Worm (Caenorhabditis elegans) whole organism, L4 larva: ENCODE results near the gene spdl-1.
A peak's percentile ranks its signal among the peaks of the same experiment; 100 is the strongest.

Experiments
- F10B5.3 ChIP-seq: sonication (generic microtip); optimal IDR thresholded peaks from 2 replicates; lab custom pipeline; 2016; ENCODE audit warnings: mild to moderate bottlenecking, missing genetic modification characterization, missing compliant biosample characterization
- F44E2.7 ChIP-seq: fragments of 200-800 bp; sonication (Bioruptor generic); IDR thresholded peaks from 2 replicates; pipeline ENCODE4 v2.1.2; 2022; ENCODE audit warnings: missing genetic modification characterization, missing compliant biosample characterization
- R02D3.7 ChIP-seq: fragments of 150-350 bp; sonication (generic microtip); optimal IDR thresholded peaks from 3 replicates; lab custom pipeline; 2014; ENCODE audit warnings: missing biosample characterization, missing genetic modification characterization
- T20F7.1 ChIP-seq: fragments of 200-800 bp; sonication (Bioruptor generic); optimal IDR thresholded peaks from 2 replicates; lab custom pipeline; 2018; ENCODE audit warnings: mild to moderate bottlenecking, missing genetic modification characterization, missing compliant biosample characterization
- T26A8.4 ChIP-seq: fragments of 200-800 bp; sonication (Bioruptor generic); IDR thresholded peaks from 2 replicates; pipeline ENCODE4 v1.3.6; 2022; ENCODE audit warnings: missing genetic modification characterization, missing compliant biosample characterization
- Y105C5A.15 ChIP-seq: fragments of 200-800 bp; sonication (Bioruptor generic); IDR thresholded peaks from 2 replicates; pipeline ENCODE4 v1.3.6; 2022; ENCODE audit warnings: missing genetic modification characterization, missing compliant biosample characterization
- Y48G9A.11 ChIP-seq: fragments of 200-800 bp; sonication (Bioruptor generic); IDR thresholded peaks from 2 replicates; pipeline ENCODE4 v1.3.6; 2022; ENCODE audit warnings: missing genetic modification reagents, missing genetic modification characterization, missing compliant biosample characterization
- ZK337.2 ChIP-seq: fragments of 200-800 bp; sonication (Bioruptor generic); IDR thresholded peaks from 2 replicates; pipeline ENCODE4 v1.3.6; 2022; ENCODE audit warnings: missing genetic modification reagents, missing genetic modification characterization, missing compliant biosample characterization
- aha-1 ChIP-seq: fragments of 150-350 bp; peaks from one replicate; lab custom pipeline; 2014; ENCODE audit warnings: missing biosample characterization, missing genetic modification characterization
- aly-2 ChIP-seq: sonication (generic microtip); optimal IDR thresholded peaks from 2 replicates; lab custom pipeline; 2018; ENCODE audit warnings: missing biosample characterization, missing genetic modification characterization
- attf-4 ChIP-seq: sonication (generic microtip); optimal IDR thresholded peaks from 3 replicates; lab custom pipeline; 2017; ENCODE audit warnings: missing biosample characterization, missing genetic modification characterization
- ceh-28 ChIP-seq: fragments of 150-350 bp; optimal IDR thresholded peaks from 2 replicates; lab custom pipeline; 2014; ENCODE audit warnings: missing biosample characterization, missing genetic modification reagents, missing genetic modification characterization
- ceh-32 ChIP-seq: sonication (generic microtip); optimal IDR thresholded peaks from 2 replicates; lab custom pipeline; 2016; ENCODE audit warnings: mild to moderate bottlenecking, missing genetic modification characterization, missing compliant biosample characterization; ENCODE audit not compliant: poor library complexity
- ceh-82 ChIP-seq: sonication (generic microtip); optimal IDR thresholded peaks from 2 replicates; lab custom pipeline; 2017; ENCODE audit warnings: missing biosample characterization, missing genetic modification characterization
- ces-1 ChIP-seq: fragments of 150-350 bp; sonication (generic microtip); optimal IDR thresholded peaks from 4 replicates; lab custom pipeline; 2014; ENCODE audit warnings: missing biosample characterization, missing genetic modification reagents, missing genetic modification characterization
- daf-19 ChIP-seq: fragments of 200-800 bp; sonication (Bioruptor generic); conservative IDR thresholded peaks from 2 replicates; pipeline ENCODE4 v1.3.6; 2022; ENCODE audit warnings: missing genetic modification characterization, missing compliant biosample characterization
- dmd-6 ChIP-seq: fragments of 200-800 bp; sonication (Bioruptor generic); IDR thresholded peaks from 2 replicates; pipeline ENCODE4 v1.3.6; 2022; ENCODE audit warnings: missing genetic modification reagents, missing genetic modification characterization, missing compliant biosample characterization
- duxl-1 ChIP-seq: sonication (generic microtip); optimal IDR thresholded peaks from 2 replicates; lab custom pipeline; 2016; ENCODE audit warnings: mild to moderate bottlenecking, missing genetic modification characterization, moderate library complexity, missing compliant biosample characterization; ENCODE audit not compliant: poor library complexity
- dve-1 ChIP-seq: sonication (generic microtip); optimal IDR thresholded peaks from 2 replicates; lab custom pipeline; 2017; ENCODE audit warnings: antibody characterized with exemption, mild to moderate bottlenecking, missing genetic modification characterization, missing compliant biosample characterization; ENCODE audit not compliant: insufficient read depth
- egl-27 ChIP-seq: sonication (generic microtip); optimal IDR thresholded peaks from 3 replicates; lab custom pipeline; 2017; ENCODE audit warnings: missing biosample characterization, missing genetic modification reagents, missing genetic modification characterization
- fkh-10 ChIP-seq: fragments of 150-350 bp; optimal IDR thresholded peaks from 2 replicates; lab custom pipeline; 2014; ENCODE audit warnings: missing biosample characterization, missing genetic modification reagents, missing genetic modification characterization
- hlh-11 ChIP-seq: fragments of 200-800 bp; sonication (Bioruptor generic); optimal IDR thresholded peaks from 2 replicates; lab custom pipeline; 2018; ENCODE audit warnings: mild to moderate bottlenecking, missing genetic modification characterization, missing compliant biosample characterization
- lim-7 ChIP-seq: fragments of 200-800 bp; sonication (Bioruptor generic); IDR thresholded peaks from 2 replicates; pipeline ENCODE4 v1.3.6; 2022; ENCODE audit warnings: missing genetic modification characterization, missing compliant biosample characterization
- lin-13 ChIP-seq: fragments of 150-350 bp; optimal IDR thresholded peaks from 2 replicates; lab custom pipeline; 2014; ENCODE audit warnings: missing biosample characterization, missing genetic modification reagents, missing genetic modification characterization
- lsy-2 ChIP-seq, 2 experiments: fragments of 150-350 bp in 1 of 2; sonication (generic microtip) in 1 of 2; optimal IDR thresholded peaks; 2 replicates each; lab custom pipeline; 2014 to 2017; ENCODE audit warnings: missing biosample characterization in 2 of 2, missing genetic modification characterization in 2 of 2
- madf-5 ChIP-seq, 2 experiments: fragments of 200-800 bp; sonication (Bioruptor generic); IDR thresholded peaks; 2 replicates each; pipeline ENCODE4 v1.3.6; 2022; ENCODE audit warnings: missing compliant biosample characterization in 2 of 2, missing genetic modification characterization in 2 of 2
- mes-2 ChIP-seq: sonication (generic microtip); optimal IDR thresholded peaks from 2 replicates; lab custom pipeline; 2016; ENCODE audit warnings: missing genotype, mild to moderate bottlenecking, missing genetic modification characterization, missing compliant biosample characterization; ENCODE audit not compliant: poor library complexity, severe bottlenecking
- mxl-2 ChIP-seq: fragments of 200-800 bp; sonication (Bioruptor generic); conservative IDR thresholded peaks from 2 replicates; pipeline ENCODE4 v1.3.6; 2022; ENCODE audit warnings: missing genetic modification reagents, missing genetic modification characterization, missing compliant biosample characterization
- nhr-28 ChIP-seq: fragments of 150-350 bp; optimal IDR thresholded peaks from 2 replicates; lab custom pipeline; 2014; ENCODE audit warnings: missing biosample characterization, missing genetic modification characterization
- nhr-42 ChIP-seq: fragments of 200-800 bp; sonication (Bioruptor generic); IDR thresholded peaks from 2 replicates; pipeline ENCODE4 v1.3.6; 2022; ENCODE audit warnings: missing genetic modification characterization, missing compliant biosample characterization
- nhr-6 ChIP-seq: fragments of 150-350 bp; optimal IDR thresholded peaks from 2 replicates; lab custom pipeline; 2014; ENCODE audit warnings: missing biosample characterization, missing genetic modification characterization
- nhr-76 ChIP-seq: fragments of 150-350 bp; optimal IDR thresholded peaks from 2 replicates; lab custom pipeline; 2014; ENCODE audit warnings: missing biosample characterization, missing genetic modification characterization
- pha-4 ChIP-seq, 2 experiments: fragments of 150-350 bp in 1 of 2; fragments of 200-800 bp in 1 of 2; sonication (Bioruptor generic) in 1 of 2; IDR thresholded peaks in 1 of 2; optimal IDR thresholded peaks in 1 of 2; 2 replicates each; pipeline versions ENCODE4 v1.3.6 to Lab custom; 2014 to 2022; ENCODE audit warnings: missing genetic modification characterization in 2 of 2, missing genetic modification reagents in 2 of 2, missing biosample characterization in 1 of 2, missing compliant biosample characterization in 1 of 2
- php-3 ChIP-seq: fragments of 200-800 bp; sonication (Bioruptor generic); IDR thresholded peaks from 2 replicates; pipeline ENCODE4 v1.3.6; 2022; ENCODE audit warnings: missing genetic modification reagents, missing genetic modification characterization, missing compliant biosample characterization
- pqm-1 ChIP-seq: sonication (generic microtip); optimal IDR thresholded peaks from 2 replicates; lab custom pipeline; 2017; ENCODE audit warnings: missing biosample characterization, missing genetic modification characterization
- spr-1 ChIP-seq: sonication (generic microtip); optimal IDR thresholded peaks from 2 replicates; lab custom pipeline; 2016; ENCODE audit warnings: mild to moderate bottlenecking, missing genetic modification characterization, missing compliant biosample characterization
- unc-130 ChIP-seq: sonication (generic microtip); optimal IDR thresholded peaks from 2 replicates; lab custom pipeline; 2016; ENCODE audit warnings: missing genetic modification reagents, missing genetic modification characterization, missing compliant biosample characterization
- unc-39 ChIP-seq: sonication (generic microtip); optimal IDR thresholded peaks from 2 replicates; lab custom pipeline; 2017; ENCODE audit warnings: missing biosample characterization, missing genetic modification characterization
- unc-62 ChIP-seq, 3 experiments: fragments of 150-350 bp in 1 of 3; sonication (generic microtip); optimal IDR thresholded peaks in 2 of 3; peaks in 1 of 3; 1 replicate in 1 of 3; 2 replicates in 2 of 3; lab custom pipeline; 2014 to 2017; ENCODE audit warnings: missing biosample characterization in 3 of 3, missing genetic modification characterization in 3 of 3, missing genetic modification reagents in 3 of 3, missing genotype in 1 of 3
- zfp-3 ChIP-seq: fragments of 200-800 bp; sonication (Bioruptor generic); conservative IDR thresholded peaks from 2 replicates; pipeline ENCODE4 v1.3.6; 2022; ENCODE audit warnings: missing genetic modification reagents, missing genetic modification characterization, missing compliant biosample characterization
- zip-2 ChIP-seq: fragments of 150-350 bp; optimal IDR thresholded peaks from 2 replicates; lab custom pipeline; 2014; ENCODE audit warnings: missing biosample characterization, missing genetic modification characterization

The spdl-1 gene

DNA sequence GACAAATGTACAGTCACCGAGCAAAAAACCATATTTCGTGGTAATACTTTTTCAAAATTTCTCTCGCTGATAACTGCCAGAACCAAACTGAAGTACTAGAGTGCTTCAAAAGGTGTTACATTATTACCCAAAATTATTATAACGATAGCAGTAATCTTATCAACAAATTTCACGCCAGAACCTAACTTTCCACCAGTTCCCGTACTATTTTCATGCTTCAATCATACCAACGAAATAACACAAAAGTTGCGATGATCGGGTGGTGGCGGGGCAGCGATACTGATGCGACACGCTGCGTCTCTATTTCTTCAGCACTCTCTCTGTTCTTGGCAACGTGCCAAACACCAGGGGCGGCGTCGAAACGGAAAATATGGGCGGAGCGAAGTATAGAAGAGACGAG is 27.6 kb downstream of the spdl-1 start (continued):
- TF ChIP-seq T26A8.4 (GFP tag; lab: Robert Waterston, UW) = no peak
- peak in 1 of 2 experiments; percentile 93 for TF ChIP-seq unc-62 (GFP tag; optimal IDR thresholded peaks at IDR 0.05 in 1 of 2; lab: Kevin White, UChicago)
- TF ChIP-seq unc-62 (tag; optimal IDR thresholded peaks at IDR 0.05; lab: Kevin White, UChicago) = no peak
- no peak for TF ChIP-seq aly-2 (tag; lab: Kevin White, UChicago)
- TF ChIP-seq lim-7 (GFP tag; lab: Robert Waterston, UW) = no peak
- TF ChIP-seq fkh-10 = no peak
- no peak for TF ChIP-seq ZK337.2 (GFP tag; lab: Robert Waterston, UW)
- TF ChIP-seq R02D3.7 (tag; lab: Kevin White, UChicago) = no peak
- TF ChIP-seq daf-19 (GFP tag; lab: Robert Waterston, UW) = no peak
- no peak for TF ChIP-seq F44E2.7
- peak; percentile 95 for TF ChIP-seq pqm-1 (tag; lab: Kevin White, UChicago)
- no peak for TF ChIP-seq ceh-28 (tag; lab: Kevin White, UChicago)
- no peak for TF ChIP-seq Y105C5A.15
- no peak for TF ChIP-seq nhr-76 (tag; lab: Kevin White, UChicago)
- TF ChIP-seq pha-4 (GFP tag; IDR thresholded peaks at IDR 0.05; lab: Robert Waterston, UW) = peak; percentile 52; the same call in 1 of the 2 replicates
- TF ChIP-seq pha-4 (tag; optimal IDR thresholded peaks at IDR 0.05; lab: Kevin White, UChicago) = no peak
- peak; percentile 8 for TF ChIP-seq T20F7.1 (GFP tag; lab: Kevin White, UChicago)
- TF ChIP-seq nhr-6 = no peak
- TF ChIP-seq egl-27 = no peak
- TF ChIP-seq ceh-32 (tag; lab: Kevin White, UChicago) = no peak
- no peak for TF ChIP-seq unc-130
- TF ChIP-seq unc-39 (tag; lab: Kevin White, UChicago) = no peak
- peak; percentile 86 for TF ChIP-seq dmd-6 (GFP tag; lab: Robert Waterston, UW)
- no peak for TF ChIP-seq ceh-82 (tag; lab: Kevin White, UChicago)
- no peak for TF ChIP-seq madf-5 (GFP tag; IDR thresholded peaks at IDR 0.05; lab: Robert Waterston, UW)
- TF ChIP-seq ces-1 (GFP tag; lab: Kevin White, UChicago) = no peak

DNA sequence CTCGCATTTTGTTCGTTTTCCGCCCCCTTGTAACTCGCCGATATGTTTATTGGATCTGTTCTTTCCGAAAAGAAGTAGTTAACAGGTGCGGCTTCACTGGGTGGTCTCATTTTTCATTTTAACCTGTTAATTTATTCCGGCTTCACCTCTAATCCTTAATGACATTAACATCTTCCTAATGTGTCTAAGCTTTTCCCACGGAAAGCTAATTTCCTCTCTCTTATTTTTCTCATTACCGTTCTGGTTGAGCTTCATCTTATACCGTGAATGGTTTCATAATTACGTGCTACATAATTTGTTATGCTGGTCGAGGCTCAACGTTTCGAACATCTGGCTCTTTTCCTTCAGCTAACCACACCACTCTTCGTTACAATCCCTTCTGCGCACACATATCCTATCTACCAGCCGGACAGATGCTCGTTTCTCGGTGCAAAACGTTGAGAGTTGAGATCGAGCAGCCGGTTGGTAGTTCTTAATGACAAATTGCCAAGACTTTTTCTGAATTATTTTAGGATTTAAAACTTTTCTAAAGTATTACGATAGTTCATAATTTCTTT is 28.1 kb downstream of the spdl-1 start:
- TF ChIP-seq nhr-6 = no peak
- no peak for TF ChIP-seq php-3 (GFP tag; lab: Robert Waterston, UW)
- TF ChIP-seq Y48G9A.11 = no peak
- TF ChIP-seq zfp-3 (GFP tag; lab: Robert Waterston, UW) = no peak
- TF ChIP-seq zip-2 (tag; lab: Kevin White, UChicago) = no peak
- no peak for TF ChIP-seq unc-62 (GFP tag; optimal IDR thresholded peaks at IDR 0.05 in 1 of 2; lab: Kevin White, UChicago)
- no peak for TF ChIP-seq unc-62 (tag; optimal IDR thresholded peaks at IDR 0.05; lab: Kevin White, UChicago)
- no peak for TF ChIP-seq nhr-42 (GFP tag; lab: Robert Waterston, UW)
- no peak for TF ChIP-seq F10B5.3
- TF ChIP-seq mxl-2 = no peak

- peak; percentile 29 for TF ChIP-seq duxl-1 (tag; lab: Kevin White, UChicago)
- TF ChIP-seq spr-1 (tag; lab: Kevin White, UChicago) = no peak
- TF ChIP-seq egl-27 = no peak
- peak; percentile 11 for TF ChIP-seq attf-4
- no peak for TF ChIP-seq lin-13 (GFP tag; lab: Kevin White, UChicago)
- peak; percentile 8 for TF ChIP-seq aha-1
- TF ChIP-seq unc-62 (GFP tag; optimal IDR thresholded peaks at IDR 0.05 in 1 of 2; lab: Kevin White, UChicago) = peak in 1 of 2 experiments; percentile 37
- TF ChIP-seq unc-62 (tag; optimal IDR thresholded peaks at IDR 0.05; lab: Kevin White, UChicago) = no peak
- TF ChIP-seq nhr-6 = peak; percentile 70
- TF ChIP-seq pha-4 (GFP tag; IDR thresholded peaks at IDR 0.05; lab: Robert Waterston, UW) = no peak
- peak; percentile 66 for TF ChIP-seq pha-4 (tag; optimal IDR thresholded peaks at IDR 0.05; lab: Kevin White, UChicago)
- TF ChIP-seq mes-2 (tag; lab: Kevin White, UChicago) = peak; percentile 20
- peak in 1 of 2 experiments; percentile 45 for TF ChIP-seq lsy-2 (tag; optimal IDR thresholded peaks at IDR 0.05; lab: Kevin White, UChicago)
- peak; percentile 7 for TF ChIP-seq hlh-11 (tag; lab: Kevin White, UChicago)
- peak; percentile 16 for TF ChIP-seq dve-1 (tag; lab: Kevin White, UChicago)
- peak; percentile 19 for TF ChIP-seq nhr-28 (tag; lab: Kevin White, UChicago)
Observed at ce11 chrII:7810162-7810868, 28.9 kb downstream of the spdl-1 start.
